Worm (Caenorhabditis elegans) whole organism, L3 larva: ENCODE data around the gene unc-69.

Experiments used
- R02D3.7 ChIP-seq: fragments of 150-350 bp; optimal IDR thresholded peaks from 2 replicates; lab custom pipeline; 2014; ENCODE audit warnings: missing biosample characterization, missing genetic modification characterization
- ZK546.5 ChIP-seq: sonication (generic microtip); optimal IDR thresholded peaks from 2 replicates; lab custom pipeline; 2017; ENCODE audit warnings: missing biosample characterization, missing genetic modification characterization
- aly-2 ChIP-seq: fragments of 150-350 bp; optimal IDR thresholded peaks from 2 replicates; lab custom pipeline; 2014; ENCODE audit warnings: missing biosample characterization, missing genetic modification characterization
- ceh-16 ChIP-seq: sonication (generic microtip); optimal IDR thresholded peaks from 2 replicates; lab custom pipeline; 2017; ENCODE audit warnings: missing biosample characterization, missing genetic modification characterization
- ceh-28 ChIP-seq: fragments of 150-350 bp; optimal IDR thresholded peaks from 2 replicates; lab custom pipeline; 2014; ENCODE audit warnings: missing biosample characterization, missing genetic modification reagents, missing genetic modification characterization
- ceh-82 ChIP-seq: fragments of 150-350 bp; optimal IDR thresholded peaks from 2 replicates; lab custom pipeline; 2014; ENCODE audit warnings: missing biosample characterization, missing genetic modification characterization
- daf-12 ChIP-seq: fragments of 150-350 bp; optimal IDR thresholded peaks from 2 replicates; lab custom pipeline; 2014; ENCODE audit warnings: missing biosample characterization, missing genetic modification reagents, missing genetic modification characterization
- egl-5 ChIP-seq: fragments of 150-350 bp; optimal IDR thresholded peaks from 2 replicates; lab custom pipeline; 2017; ENCODE audit warnings: missing biosample characterization, missing genetic modification reagents, missing genetic modification characterization, inconsistent platforms
- elt-1 ChIP-seq: fragments of 150-350 bp; optimal IDR thresholded peaks from 2 replicates; lab custom pipeline; 2014; ENCODE audit warnings: missing biosample characterization, missing genetic modification characterization
- elt-2 ChIP-seq: sonication (generic microtip); optimal IDR thresholded peaks from 2 replicates; lab custom pipeline; 2016; ENCODE audit warnings: missing genetic modification reagents, mild to moderate bottlenecking, missing genetic modification characterization, missing compliant biosample characterization
- elt-3 ChIP-seq, 3 experiments: fragments of 150-350 bp in 1 of 3; sonication (generic microtip) in 2 of 3; optimal IDR thresholded peaks; 2 replicates in 2 of 3; 4 replicates in 1 of 3; lab custom pipeline; 2014 to 2017; ENCODE audit warnings: missing biosample characterization in 3 of 3, missing genetic modification characterization in 3 of 3
- fkh-10 ChIP-seq: sonication (generic microtip); optimal IDR thresholded peaks from 2 replicates; lab custom pipeline; 2017; ENCODE audit warnings: missing biosample characterization, missing genetic modification reagents, missing genetic modification characterization
- fkh-2 ChIP-seq: fragments of 150-350 bp; optimal IDR thresholded peaks from 2 replicates; lab custom pipeline; 2014; ENCODE audit warnings: missing biosample characterization, missing genetic modification reagents, missing genetic modification characterization
- fos-1 ChIP-seq: fragments of 150-350 bp; optimal IDR thresholded peaks from 2 replicates; lab custom pipeline; 2014; ENCODE audit warnings: missing biosample characterization, missing genetic modification characterization
- hmg-11 ChIP-seq: sonication (generic microtip); optimal IDR thresholded peaks from 2 replicates; lab custom pipeline; 2016; ENCODE audit warnings: missing genetic modification characterization, missing compliant biosample characterization
- jun-1 ChIP-seq: fragments of 150-350 bp; optimal IDR thresholded peaks from 2 replicates; lab custom pipeline; 2014; ENCODE audit warnings: missing biosample characterization, missing genetic modification reagents, missing genetic modification characterization
- lin-15B ChIP-seq: fragments of 150-350 bp; optimal IDR thresholded peaks from 2 replicates; lab custom pipeline; 2014; ENCODE audit warnings: missing biosample characterization, missing genetic modification characterization
- lin-39 ChIP-seq: fragments of 150-350 bp; optimal IDR thresholded peaks from 2 replicates; lab custom pipeline; 2018; ENCODE audit warnings: missing biosample characterization, missing genetic modification reagents, missing genetic modification characterization
- mdl-1 ChIP-seq: fragments of 150-350 bp; optimal IDR thresholded peaks from 2 replicates; lab custom pipeline; 2014; ENCODE audit warnings: missing biosample characterization, missing genetic modification characterization
- nfya-1 ChIP-seq: sonication (generic microtip); optimal IDR thresholded peaks from 2 replicates; lab custom pipeline; 2017; ENCODE audit warnings: missing genetic modification characterization, mild to moderate bottlenecking, missing compliant biosample characterization, antibody characterized with exemption, moderate library complexity; ENCODE audit not compliant: insufficient read depth
- nhr-11 ChIP-seq: fragments of 150-350 bp; optimal IDR thresholded peaks from 2 replicates; lab custom pipeline; 2014; ENCODE audit warnings: missing biosample characterization, missing genetic modification characterization
- nhr-12 ChIP-seq: fragments of 150-350 bp; optimal IDR thresholded peaks from 2 replicates; lab custom pipeline; 2014; ENCODE audit warnings: missing biosample characterization, missing genetic modification characterization
- nhr-23 ChIP-seq: fragments of 150-350 bp; optimal IDR thresholded peaks from 2 replicates; lab custom pipeline; 2014; ENCODE audit warnings: missing biosample characterization, missing genetic modification reagents, missing genetic modification characterization
- nhr-28 ChIP-seq: fragments of 150-350 bp; optimal IDR thresholded peaks from 2 replicates; lab custom pipeline; 2014; ENCODE audit warnings: missing biosample characterization, missing genetic modification characterization
- nhr-43 ChIP-seq: sonication (generic microtip); optimal IDR thresholded peaks from 2 replicates; lab custom pipeline; 2016; ENCODE audit warnings: mild to moderate bottlenecking, missing genetic modification characterization, missing compliant biosample characterization; ENCODE audit not compliant: poor library complexity, severe bottlenecking
- pha-4 ChIP-seq: fragments of 150-350 bp; optimal IDR thresholded peaks from 2 replicates; lab custom pipeline; 2014; ENCODE audit warnings: missing biosample characterization, missing genetic modification reagents, missing genetic modification characterization
- pqm-1 ChIP-seq: fragments of 150-350 bp; optimal IDR thresholded peaks from 2 replicates; lab custom pipeline; 2017; ENCODE audit warnings: missing biosample characterization, missing genetic modification characterization, inconsistent platforms
- sea-2 ChIP-seq: fragments of 150-350 bp; sonication (generic microtip); optimal IDR thresholded peaks from 4 replicates; lab custom pipeline; 2014; ENCODE audit warnings: missing biosample characterization, missing genetic modification reagents, missing genetic modification characterization
- skn-1 ChIP-seq: fragments of 150-350 bp; optimal IDR thresholded peaks from 2 replicates; lab custom pipeline; 2014; ENCODE audit warnings: missing biosample characterization, missing genetic modification characterization
- snpc-4 ChIP-seq: fragments of 150-350 bp; optimal IDR thresholded peaks from 2 replicates; lab custom pipeline; 2014; ENCODE audit warnings: missing biosample characterization, missing genetic modification characterization
- tbx-2 ChIP-seq: sonication (generic microtip); optimal IDR thresholded peaks from 2 replicates; lab custom pipeline; 2016; ENCODE audit warnings: mild to moderate bottlenecking, missing genetic modification characterization, missing compliant biosample characterization
- unc-39 ChIP-seq: sonication (generic microtip); optimal IDR thresholded peaks from 4 replicates; lab custom pipeline; 2017; ENCODE audit warnings: missing biosample characterization, missing genetic modification characterization
- unc-62 ChIP-seq: fragments of 150-350 bp; sonication (generic microtip); optimal IDR thresholded peaks from 4 replicates; lab custom pipeline; 2014; ENCODE audit warnings: missing biosample characterization, missing genetic modification reagents, missing genetic modification characterization
- zag-1 ChIP-seq: fragments of 150-350 bp; optimal IDR thresholded peaks from 2 replicates; lab custom pipeline; 2014; ENCODE audit warnings: missing biosample characterization, missing genetic modification characterization
- ztf-11 ChIP-seq: fragments of 150-350 bp; optimal IDR thresholded peaks from 2 replicates; lab custom pipeline; 2014; ENCODE audit warnings: missing biosample characterization, missing genetic modification characterization
- ztf-4 ChIP-seq: fragments of 150-350 bp; optimal IDR thresholded peaks from 2 replicates; lab custom pipeline; 2014; ENCODE audit warnings: missing biosample characterization, missing genetic modification characterization

The unc-69 gene

DNA sequence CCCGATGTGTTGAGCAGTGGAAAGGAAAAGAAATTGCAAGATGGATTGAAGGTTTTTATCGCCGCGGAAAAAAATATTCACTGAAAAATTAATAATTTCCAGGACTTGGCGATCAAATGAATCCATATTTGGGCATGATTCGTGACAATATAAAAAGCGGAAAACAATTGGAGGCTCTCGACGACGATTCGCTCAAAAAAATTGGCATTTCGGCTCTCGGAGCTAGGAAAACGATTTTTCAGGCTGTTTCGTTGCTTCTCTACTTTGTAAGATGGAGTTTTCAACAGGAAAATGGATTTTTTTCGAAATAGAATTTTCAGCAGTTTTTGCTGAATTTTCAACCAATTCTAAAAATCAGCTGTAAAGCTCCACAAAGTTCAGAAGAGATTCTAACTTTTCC, 46.9 kb upstream of the unc-69 start:
- no peak for TF ChIP-seq lin-15B (tag; lab: Kevin White, UChicago)
- TF ChIP-seq skn-1 (tag; lab: Kevin White, UChicago), result no peak
- TF ChIP-seq unc-39 (tag; lab: Kevin White, UChicago), result no peak
- TF ChIP-seq daf-12, result no peak
- TF ChIP-seq egl-5, result no peak
- no peak for TF ChIP-seq nfya-1 (tag; lab: Kevin White, UChicago)
- TF ChIP-seq elt-3 (tag; optimal IDR thresholded peaks at IDR 0.05; lab: Kevin White, UChicago), result no peak
- TF ChIP-seq ceh-82 (tag; lab: Kevin White, UChicago), result no peak
- no peak for TF ChIP-seq elt-1
- TF ChIP-seq aly-2 (tag; lab: Kevin White, UChicago), result no peak
- no peak for TF ChIP-seq pqm-1 (tag; lab: Kevin White, UChicago)
- TF ChIP-seq ztf-4 (tag; lab: Kevin White, UChicago), result no peak
- TF ChIP-seq elt-2, result no peak
- no peak for TF ChIP-seq R02D3.7 (tag; lab: Kevin White, UChicago)
- TF ChIP-seq nhr-28 (tag; lab: Kevin White, UChicago), result no peak
- no peak for TF ChIP-seq nhr-11 (tag; lab: Kevin White, UChicago)

DNA sequence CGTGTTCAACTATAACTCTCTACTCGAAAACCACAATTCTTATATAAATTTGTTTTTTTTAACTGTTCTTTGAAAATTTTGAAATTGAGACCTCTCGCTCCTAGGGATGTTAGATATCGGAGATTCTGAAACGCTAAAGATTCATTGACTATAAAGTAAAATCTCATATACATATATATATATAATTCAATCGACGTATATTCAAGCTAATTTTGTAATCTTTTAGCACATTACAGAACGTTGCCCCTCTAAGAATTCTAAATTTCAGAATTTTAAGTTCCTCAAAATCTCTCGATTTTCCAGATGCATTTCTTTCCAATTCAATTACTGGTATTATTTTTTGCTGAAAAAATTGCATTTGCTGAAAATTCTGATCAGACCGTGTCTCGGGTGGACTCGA, 39.9 kb upstream of the unc-69 start, which contains the start of gene pad-2:
Gene pad-2, plus strand, starts transcription at position 301 of the 400 bp plus-strand sequence.
- TF ChIP-seq ztf-11 (tag; lab: Kevin White, UChicago) (no peak), nhr-11 (tag; lab: Kevin White, UChicago) (no peak), elt-2 (no peak), R02D3.7 (tag; lab: Kevin White, UChicago) (no peak), ztf-4 (tag; lab: Kevin White, UChicago) (no peak), unc-39 (tag; lab: Kevin White, UChicago) (no peak), ZK546.5 (tag; lab: Kevin White, UChicago) (no peak), nhr-43 (tag; lab: Kevin White, UChicago) (no peak), daf-12 (no peak), elt-3 (tag; optimal IDR thresholded peaks at IDR 0.05; lab: Kevin White, UChicago) (no peak), ceh-82 (tag; lab: Kevin White, UChicago) (no peak), elt-1 (no peak), skn-1 (tag; lab: Kevin White, UChicago) (no peak), lin-39 (tag; lab: Kevin White, UChicago) (no peak), zag-1 (no peak), ceh-28 (tag; lab: Kevin White, UChicago) (no peak), nhr-23 (tag; lab: Kevin White, UChicago) (no peak), fos-1 (tag; lab: Kevin White, UChicago) (no peak)
- TF ChIP-seq, all 47 proteins: peak for 0

DNA sequence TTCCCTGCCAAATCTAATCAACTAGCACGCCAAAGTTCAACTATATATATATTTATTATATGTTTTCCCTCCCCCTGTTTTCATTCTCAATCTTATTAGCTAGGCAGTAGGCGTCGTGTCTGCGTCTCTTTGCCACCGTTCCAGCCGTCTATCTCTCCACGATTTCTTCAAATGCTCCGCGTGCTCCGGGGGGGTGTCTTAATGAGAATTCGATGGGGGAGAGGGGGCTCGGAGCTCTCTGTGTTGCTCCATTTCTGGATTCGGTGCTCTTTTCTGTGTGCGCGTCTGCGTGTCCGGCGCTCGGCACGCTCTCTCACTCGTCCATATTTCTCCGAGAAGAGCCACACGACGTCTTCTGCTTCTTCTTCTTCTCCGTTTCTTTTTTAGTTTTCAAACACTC, 34.5 kb upstream of the unc-69 start:
- TF ChIP-seq mdl-1 (tag; lab: Kevin White, UChicago) (peak; percentile 12), ceh-16 (no peak), nfya-1 (tag; lab: Kevin White, UChicago) (peak; percentile 74), jun-1 (tag; lab: Kevin White, UChicago) (no peak), elt-3 (tag; optimal IDR thresholded peaks at IDR 0.05; lab: Kevin White, UChicago) (no peak), lin-15B (tag; lab: Kevin White, UChicago) (peak; percentile 52), nhr-28 (tag; lab: Kevin White, UChicago) (no peak), lin-39 (tag; lab: Kevin White, UChicago) (peak; percentile 94), pha-4 (tag; lab: Kevin White, UChicago) (no peak), unc-62 (GFP tag; lab: Kevin White, UChicago) (no peak), ztf-11 (tag; lab: Kevin White, UChicago) (no peak), elt-1 (peak; percentile 13), nhr-12 (no peak), ceh-28 (tag; lab: Kevin White, UChicago) (peak; percentile 31), sea-2 (GFP tag; lab: Kevin White, UChicago) (peak; percentile 8), hmg-11 (tag; lab: Kevin White, UChicago) (peak; percentile 73), snpc-4 (peak; percentile 11), pqm-1 (tag; lab: Kevin White, UChicago) (no peak), fkh-10 (GFP tag; lab: Kevin White, UChicago) (peak; percentile 87), tbx-2 (peak; percentile 8), fkh-2 (tag; lab: Kevin White, UChicago) (no peak)
- TF ChIP-seq, all 47 proteins: peak for 11
